Fruit fly (Drosophila melanogaster) whole organism, embryonic: ENCODE measurements around the gene Irbp18.

Experiments
- Abd-B ChIP-seq: fragments of 200-800 bp; sonication (Bioruptor generic); optimal IDR thresholded peaks from 2 replicates; lab custom pipeline; 2018; ENCODE audit warnings: missing biosample characterization, mild to moderate bottlenecking, missing genetic modification characterization, moderate library complexity
- Ada2b ChIP-seq: fragments of 200-800 bp; sonication (Bioruptor generic); IDR thresholded peaks from 2 replicates; pipeline ENCODE4 v1.3.6; 2022; ENCODE audit warnings: missing biosample characterization, missing genetic modification characterization
- Bgb ChIP-seq: fragments of 200-800 bp; sonication (Bioruptor generic); IDR thresholded peaks from 2 replicates; pipeline ENCODE4 v1.3.6; 2022; ENCODE audit warnings: missing biosample characterization, missing genetic modification characterization; ENCODE audit not compliant: partially characterized antibody
- C15 ChIP-seq: fragments of 200-800 bp; sonication (Bioruptor generic); IDR thresholded peaks from 3 replicates; pipeline ENCODE4 v1.3.6; 2022; ENCODE audit warnings: missing biosample characterization, missing genetic modification characterization
- CG1024 ChIP-seq: fragments of 200-800 bp; sonication (Bioruptor generic); IDR thresholded peaks from 2 replicates; pipeline ENCODE4 v1.3.6; 2022; ENCODE audit warnings: missing biosample characterization, missing genetic modification characterization
- CG10267 ChIP-seq: fragments of 200-800 bp; sonication (Bioruptor generic); optimal IDR thresholded peaks from 2 replicates; lab custom pipeline; 2018; ENCODE audit warnings: missing biosample characterization, mild to moderate bottlenecking, missing genetic modification characterization, moderate library complexity
- CG10274 ChIP-seq: fragments of 200-800 bp; sonication (Bioruptor generic); optimal IDR thresholded peaks from 3 replicates; lab custom pipeline; 2017; ENCODE audit warnings: missing biosample characterization, mild to moderate bottlenecking, missing genetic modification characterization
- CG10543 ChIP-seq: fragments of 200-800 bp; sonication (Bioruptor generic); optimal IDR thresholded peaks from 3 replicates; lab custom pipeline; 2017; ENCODE audit warnings: missing biosample characterization, mild to moderate bottlenecking, missing genetic modification characterization, moderate library complexity
- CG16815 ChIP-seq: fragments of 200-800 bp; sonication (Bioruptor generic); optimal IDR thresholded peaks from 3 replicates; lab custom pipeline; 2017; ENCODE audit warnings: missing biosample characterization, mild to moderate bottlenecking, missing genetic modification characterization
- CG17385 ChIP-seq: fragments of 200-800 bp; sonication (Bioruptor generic); optimal IDR thresholded peaks from 3 replicates; lab custom pipeline; 2018; ENCODE audit warnings: missing biosample characterization, mild to moderate bottlenecking, missing genetic modification characterization
- CG1792 ChIP-seq: fragments of 200-800 bp; sonication (Bioruptor generic); optimal IDR thresholded peaks from 2 replicates; lab custom pipeline; 2016; ENCODE audit warnings: missing biosample characterization, missing genetic modification characterization
- CG2116 ChIP-seq: fragments of 200-800 bp; sonication (Bioruptor generic); optimal IDR thresholded peaks from 3 replicates; lab custom pipeline; 2018; ENCODE audit warnings: missing biosample characterization, mild to moderate bottlenecking, missing genetic modification characterization
- CG2199 ChIP-seq: fragments of 200-800 bp; sonication (Bioruptor generic); IDR thresholded peaks from 3 replicates; pipeline ENCODE4 v1.3.6; 2022; ENCODE audit warnings: missing biosample characterization, missing genetic modification characterization
- CG3281 ChIP-seq: fragments of 200-800 bp; sonication (Bioruptor generic); optimal IDR thresholded peaks from 3 replicates; lab custom pipeline; 2017; ENCODE audit warnings: missing biosample characterization, mild to moderate bottlenecking, missing genetic modification characterization
- CG34224 ChIP-seq: fragments of 200-800 bp; sonication (Bioruptor generic); IDR thresholded peaks from 3 replicates; pipeline ENCODE4 v1.3.6; 2022; ENCODE audit warnings: missing biosample characterization, missing genetic modification characterization; ENCODE audit not compliant: partially characterized antibody
- CG4360 ChIP-seq: fragments of 200-800 bp; sonication (Bioruptor generic); IDR thresholded peaks from 2 replicates; pipeline ENCODE4 v1.3.6; 2022; ENCODE audit warnings: missing biosample characterization, missing genetic modification characterization
- CG4617 ChIP-seq: fragments of 200-800 bp; sonication (Bioruptor generic); optimal IDR thresholded peaks from 3 replicates; lab custom pipeline; 2016; ENCODE audit warnings: missing biosample characterization, missing genetic modification characterization, borderline replicate concordance
- CG6683 ChIP-seq: fragments of 200-800 bp; sonication (Bioruptor generic); optimal IDR thresholded peaks from 2 replicates; lab custom pipeline; 2017; ENCODE audit warnings: missing biosample characterization, mild to moderate bottlenecking, missing genetic modification characterization, missing genetic modification reagents
- CG8944 ChIP-seq: fragments of 200-800 bp; sonication (Bioruptor generic); optimal IDR thresholded peaks from 3 replicates; lab custom pipeline; 2016; ENCODE audit warnings: missing biosample characterization, missing genetic modification characterization
- Drgx ChIP-seq: fragments of 200-800 bp; sonication (Bioruptor generic); IDR thresholded peaks from 2 replicates; pipeline ENCODE4 v1.3.6; 2022; ENCODE audit warnings: missing biosample characterization, missing genetic modification characterization
- E2f2 ChIP-seq: fragments of 200-800 bp; sonication (Bioruptor generic); IDR thresholded peaks from 2 replicates; pipeline ENCODE4 v1.3.6; 2022; ENCODE audit warnings: missing biosample characterization, missing genetic modification characterization
- Hr3 ChIP-seq: fragments of 200-800 bp; sonication (Bioruptor generic); optimal IDR thresholded peaks from 3 replicates; lab custom pipeline; 2016; ENCODE audit warnings: missing biosample characterization, missing genetic modification characterization
- Hsf ChIP-seq: fragments of 200-800 bp; sonication (Bioruptor generic); optimal IDR thresholded peaks from 3 replicates; lab custom pipeline; 2016; ENCODE audit warnings: missing biosample characterization, missing genetic modification characterization
- Mad ChIP-seq: fragments of 200-800 bp; sonication (Bioruptor generic); optimal IDR thresholded peaks from 2 replicates; lab custom pipeline; 2016; ENCODE audit warnings: missing biosample characterization, missing genetic modification characterization
- NC2α ChIP-seq: fragments of 200-800 bp; sonication (Bioruptor generic); optimal IDR thresholded peaks from 2 replicates; lab custom pipeline; 2016; ENCODE audit warnings: missing biosample characterization, missing genetic modification characterization
- NC2β ChIP-seq: fragments of 200-800 bp; sonication (Bioruptor generic); optimal IDR thresholded peaks from 2 replicates; lab custom pipeline; 2016; ENCODE audit warnings: missing biosample characterization, missing genetic modification characterization
- NK7.1 ChIP-seq: fragments of 200-800 bp; sonication (Bioruptor generic); optimal IDR thresholded peaks from 3 replicates; lab custom pipeline; 2016; ENCODE audit warnings: missing biosample characterization, missing genetic modification characterization
- Nf-YC ChIP-seq: fragments of 200-800 bp; optimal IDR thresholded peaks from 3 replicates; lab custom pipeline; 2019; ENCODE audit warnings: missing biosample characterization, mild to moderate bottlenecking, missing genetic modification characterization, moderate library complexity
- Poxn ChIP-seq: fragments of 200-800 bp; sonication (Bioruptor generic); IDR thresholded peaks from 2 replicates; pipeline ENCODE4 v1.3.6; 2022; ENCODE audit warnings: missing biosample characterization, missing genetic modification characterization
- Sry-β ChIP-seq: fragments of 200-800 bp; sonication (Bioruptor generic); optimal IDR thresholded peaks from 2 replicates; lab custom pipeline; 2018; ENCODE audit warnings: missing biosample characterization, mild to moderate bottlenecking, missing genetic modification characterization, moderate library complexity
- cad ChIP-seq: fragments of >200 bp; optimal IDR thresholded peaks from 2 replicates; lab custom pipeline; 2017; ENCODE audit warnings: missing biosample characterization, missing genetic modification characterization
- caup ChIP-seq: fragments of 200-800 bp; sonication (Bioruptor generic); optimal IDR thresholded peaks from 3 replicates; lab custom pipeline; 2017; ENCODE audit warnings: missing biosample characterization, mild to moderate bottlenecking, missing genetic modification characterization, moderate library complexity; ENCODE audit not compliant: severe bottlenecking
- crol ChIP-seq: fragments of 200-800 bp; sonication (Bioruptor generic); IDR thresholded peaks from 2 replicates; pipeline ENCODE4 v1.3.6; 2022; ENCODE audit warnings: missing biosample characterization, missing genetic modification characterization
- dimm ChIP-seq: fragments of 200-800 bp; sonication (Bioruptor generic); IDR thresholded peaks from 2 replicates; pipeline ENCODE4 v1.3.6; 2022; ENCODE audit warnings: missing biosample characterization, missing genetic modification characterization
- grau ChIP-seq: fragments of 200-800 bp; optimal IDR thresholded peaks from 3 replicates; lab custom pipeline; 2019; ENCODE audit warnings: missing biosample characterization, mild to moderate bottlenecking, missing genetic modification characterization, moderate library complexity
- hbn ChIP-seq: fragments of 200-800 bp; sonication (Bioruptor generic); IDR thresholded peaks from 2 replicates; pipeline ENCODE4 v1.3.6; 2022; ENCODE audit warnings: missing biosample characterization, missing genetic modification characterization; ENCODE audit not compliant: partially characterized antibody
- ind ChIP-seq: fragments of 200-800 bp; sonication (Bioruptor generic); optimal IDR thresholded peaks from 3 replicates; lab custom pipeline; 2016; ENCODE audit warnings: missing biosample characterization, missing genetic modification characterization
- insv ChIP-seq, 2 experiments: fragments of 200-800 bp; sonication (Bioruptor generic); optimal IDR thresholded peaks; 3 replicates each; lab custom pipeline; 2016 to 2018; ENCODE audit warnings: missing biosample characterization in 2 of 2, missing genetic modification characterization in 2 of 2
- knrl ChIP-seq: fragments of 200-800 bp; sonication (Bioruptor generic); IDR thresholded peaks from 3 replicates; pipeline ENCODE4 v1.3.6; 2022; ENCODE audit warnings: missing biosample characterization, missing genetic modification characterization; ENCODE audit not compliant: partially characterized antibody
- lab ChIP-seq: fragments of 200-800 bp; sonication (Bioruptor generic); optimal IDR thresholded peaks from 3 replicates; lab custom pipeline; 2017; ENCODE audit warnings: missing biosample characterization, missing genetic modification characterization, mild to moderate bottlenecking, moderate library complexity, missing genetic modification reagents
- mam ChIP-seq: fragments of 200-800 bp; sonication (Bioruptor generic); optimal IDR thresholded peaks from 3 replicates; lab custom pipeline; 2016; ENCODE audit warnings: missing biosample characterization, missing genetic modification characterization
- phol ChIP-seq: fragments of 200-800 bp; sonication (Bioruptor generic); optimal IDR thresholded peaks from 3 replicates; lab custom pipeline; 2018; ENCODE audit warnings: missing biosample characterization, mild to moderate bottlenecking, missing genetic modification characterization, moderate library complexity
- rib ChIP-seq: fragments of 200-800 bp; sonication (Bioruptor generic); IDR thresholded peaks from 2 replicates; pipeline ENCODE4 v1.3.6; 2022; ENCODE audit warnings: missing biosample characterization, missing genetic modification characterization
- row ChIP-seq: fragments of 200-800 bp; sonication (Bioruptor generic); IDR thresholded peaks from 3 replicates; pipeline ENCODE4 v1.3.6; 2022; ENCODE audit warnings: missing biosample characterization, missing genetic modification characterization
- stwl ChIP-seq: fragments of 200-800 bp; sonication (Bioruptor generic); optimal IDR thresholded peaks from 3 replicates; lab custom pipeline; 2018; ENCODE audit warnings: missing biosample characterization, mild to moderate bottlenecking, missing genetic modification characterization, moderate library complexity
- sug ChIP-seq: fragments of 200-800 bp; optimal IDR thresholded peaks from 2 replicates; lab custom pipeline; 2019; ENCODE audit warnings: missing biosample characterization, mild to moderate bottlenecking, missing genetic modification characterization, moderate library complexity
- trh ChIP-seq: fragments of 200-800 bp; sonication (Bioruptor generic); optimal IDR thresholded peaks from 2 replicates; lab custom pipeline; 2016; ENCODE audit warnings: missing biosample characterization, missing genetic modification characterization
- twi ChIP-seq: fragments of 200-800 bp; optimal IDR thresholded peaks from 2 replicates; lab custom pipeline; 2019; ENCODE audit warnings: missing biosample characterization, mild to moderate bottlenecking, missing genetic modification characterization, moderate library complexity
- vnd ChIP-seq: fragments of 200-800 bp; sonication (Bioruptor generic); IDR thresholded peaks from 3 replicates; pipeline ENCODE4 v1.3.6; 2022; ENCODE audit warnings: missing biosample characterization, missing genetic modification characterization; ENCODE audit not compliant: partially characterized antibody

The Irbp18 gene

DNA sequence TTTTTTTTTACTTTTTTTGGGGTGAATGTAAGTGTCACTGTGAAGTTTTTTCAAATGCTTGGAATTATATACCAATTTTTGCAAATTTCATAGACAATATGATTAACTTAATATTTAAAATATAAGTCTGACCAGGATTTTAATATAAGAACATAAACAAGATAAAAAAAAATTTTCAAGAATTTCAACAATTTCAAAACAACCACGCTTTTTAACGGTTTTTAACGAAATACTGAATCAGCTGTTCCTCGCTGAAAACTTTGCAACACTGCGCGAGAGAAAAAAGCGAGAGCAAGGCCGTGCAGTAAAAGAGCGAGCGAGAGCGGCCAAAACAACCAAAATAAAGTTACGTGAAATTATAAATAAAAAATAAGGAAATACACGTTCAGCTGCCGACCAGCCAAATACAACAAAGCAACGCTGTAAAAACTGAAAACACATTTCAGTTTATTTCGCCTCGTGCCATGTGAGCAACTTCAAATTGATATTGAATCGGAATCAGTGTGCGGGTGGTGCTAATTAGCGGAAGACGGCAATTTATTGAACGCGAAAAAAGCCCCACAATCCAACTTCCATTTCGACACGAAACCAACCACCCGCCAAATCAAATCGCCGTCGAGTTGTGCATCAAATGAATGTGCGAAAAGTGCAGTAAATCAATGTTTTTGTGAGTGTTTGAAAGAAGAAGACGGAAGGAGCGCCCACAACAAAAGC, 1.6 kb downstream of the Irbp18 start, which contains the start of the genes CG46439, Iyd and CG33947 (continued):
- TF ChIP-seq CG2116 (GFP tag; lab: Kevin White, UChicago) (peak; percentile 37), crol (GFP tag; lab: Robert Waterston, UW) (no peak), CG34224 (GFP tag; lab: Robert Waterston, UW) (peak; percentile 56; the same call in 2 of the 3 replicates), CG3281 (GFP tag; lab: Kevin White, UChicago) (no peak), CG2199 (GFP tag; lab: Robert Waterston, UW) (0 out of 3 replicates have a peak, but pooled peaks have one; percentile 13), NC2α (GFP tag; lab: Kevin White, UChicago) (no peak), sug (tag; lab: Kevin White, UChicago) (peak; percentile 11), rib (GFP tag; lab: Robert Waterston, UW) (0 out of 2 replicates have a peak, but pooled peaks have one; percentile 26), CG17385 (peak; percentile 80), CG4617 (GFP tag; lab: Kevin White, UChicago) (peak; percentile 8), NC2β (peak; percentile 26), Poxn (GFP tag; lab: Robert Waterston, UW) (no peak), Drgx (GFP tag; lab: Robert Waterston, UW) (peak; percentile 71), stwl (tag; lab: Kevin White, UChicago) (peak; percentile 70), CG10274 (no peak), ind (GFP tag; lab: Kevin White, UChicago) (no peak), E2f2 (GFP tag; lab: Robert Waterston, UW) (peak; percentile 45), Bgb (GFP tag; lab: Robert Waterston, UW) (peak; percentile 37; the same call in 1 of the 2 replicates), grau (tag; lab: Kevin White, UChicago) (peak; percentile 2), Hsf (GFP tag; lab: Kevin White, UChicago) (no peak), CG16815 (GFP tag; lab: Kevin White, UChicago) (no peak), vnd (GFP tag; lab: Robert Waterston, UW) (no peak), Sry-β (no peak), lab (peak; percentile 35), cad (GFP tag; lab: Kevin White, UChicago) (no peak), trh (GFP tag; lab: Kevin White, UChicago) (no peak), dimm (no peak), NK7.1 (no peak), CG4360 (peak; percentile 38; the same call in 1 of the 2 replicates), knrl (no peak), Abd-B (GFP tag; lab: Kevin White, UChicago) (no peak), C15 (GFP tag; lab: Robert Waterston, UW) (0 out of 3 replicates have a peak, but pooled peaks have one; percentile 19), Hr3 (GFP tag; lab: Kevin White, UChicago) (no peak), caup (GFP tag; lab: Kevin White, UChicago) (no peak), CG10543 (peak; percentile 25), hbn (GFP tag; lab: Robert Waterston, UW) (peak; percentile 44; the same call in 1 of the 2 replicates), CG6683 (no peak), Nf-YC (peak; percentile 13), mam (GFP tag; lab: Kevin White, UChicago) (no peak), insv (GFP tag; optimal IDR thresholded peaks at IDR 0.05; lab: Kevin White, UChicago) (no peak), CG8944 (GFP tag; lab: Kevin White, UChicago) (no peak), Ada2b (GFP tag; lab: Robert Waterston, UW) (no peak), CG1024 (GFP tag; lab: Robert Waterston, UW) (no peak), row (GFP tag; lab: Robert Waterston, UW) (peak; percentile 35; the same call in 1 of the 3 replicates), Mad (GFP tag; lab: Kevin White, UChicago) (no peak), CG10267 (tag; lab: Kevin White, UChicago) (peak; percentile 95), twi (tag; lab: Kevin White, UChicago) (no peak), CG1792 (GFP tag; lab: Kevin White, UChicago) (no peak), phol (tag; lab: Kevin White, UChicago) (no peak)
